Comparison of ENCODE assay signal across 5 fruit fly cellular contexts in the genomic region with DNA sequence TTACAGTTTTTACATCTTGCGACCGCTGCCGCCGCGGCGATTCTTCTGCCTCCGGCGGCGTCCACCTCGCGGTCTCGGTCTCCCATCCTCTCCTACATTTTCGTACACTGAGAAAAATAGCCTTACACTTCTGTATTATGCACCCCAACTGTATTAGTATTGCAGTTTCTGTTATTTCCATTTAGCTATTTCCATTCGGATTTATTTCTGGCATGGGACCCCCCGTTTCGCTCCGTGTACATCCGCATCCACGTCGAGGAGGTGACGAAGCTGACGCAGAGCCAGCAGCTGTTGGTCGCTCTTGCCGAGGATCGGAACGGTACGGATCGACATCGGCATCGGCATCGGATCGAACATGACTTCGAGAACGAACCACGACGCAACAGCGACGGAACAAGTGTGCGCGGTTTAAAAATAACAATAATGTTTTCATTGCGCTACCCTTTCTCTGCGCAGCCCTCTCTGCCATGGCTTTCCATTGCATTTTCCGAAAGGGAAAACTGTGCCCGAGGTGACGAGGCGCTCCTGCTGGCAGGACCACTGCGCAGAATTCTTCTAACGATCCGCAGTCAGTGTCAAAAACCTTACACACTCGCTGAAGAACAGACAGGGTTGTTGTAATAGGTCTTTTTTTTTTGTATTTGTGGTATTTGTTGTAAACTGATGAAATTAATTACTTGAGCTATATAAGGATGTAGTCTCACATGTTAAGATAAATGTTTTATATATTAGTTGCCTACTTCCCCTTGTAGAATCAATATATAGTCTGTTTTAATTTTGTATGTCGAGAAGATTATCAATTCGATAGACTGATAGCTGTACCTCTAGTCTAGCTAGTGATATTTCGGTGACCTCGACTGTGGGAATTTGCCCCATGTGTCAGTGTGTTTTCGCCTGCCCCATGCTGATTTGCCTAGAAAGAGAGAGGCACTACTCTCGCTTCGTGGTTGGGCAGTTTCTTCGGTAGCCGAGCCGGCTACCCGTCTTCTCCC.
TF ChIP-seq lines count a peak whose summit lies in the region.

No protein-coding gene starts in this region.

- TF ChIP-seq CTCF in whole organism, embryonic (GFP tag; optimal IDR thresholded peaks at IDR 0.05; lab: Kevin White, UChicago): peak; percentile 8

TF ChIP-seq in whole organism, adult, 20 proteins besides CTCF, POLR2A, EP300 and RAD21:
- TF ChIP-seq Mnt (GFP tag; optimal IDR thresholded peaks at IDR 0.05; lab: Kevin White, UChicago): peak; percentile 10
- TF ChIP-seq CG7045 (GFP tag; optimal IDR thresholded peaks at IDR 0.05; lab: Kevin White, UChicago): peak; percentile 40
- TF ChIP-seq CG11617 (GFP tag; optimal IDR thresholded peaks at IDR 0.05; lab: Kevin White, UChicago): no peak
- no peak for TF ChIP-seq cnc (optimal IDR thresholded peaks at IDR 0.05; lab: Kevin White, UChicago)
- TF ChIP-seq Hr96 (GFP tag; optimal IDR thresholded peaks at IDR 0.05; lab: Kevin White, UChicago): peak; percentile 66
- TF ChIP-seq bab1 (GFP tag; optimal IDR thresholded peaks at IDR 0.05; lab: Kevin White, UChicago): no peak
- TF ChIP-seq CG33017 (tag; optimal IDR thresholded peaks at IDR 0.05; lab: Kevin White, UChicago): peak; percentile 44
- TF ChIP-seq CG14711 (tag; optimal IDR thresholded peaks at IDR 0.05; lab: Kevin White, UChicago): peak; percentile 28
- TF ChIP-seq Clk (GFP tag; optimal IDR thresholded peaks at IDR 0.05; lab: Kevin White, UChicago): peak; percentile 4
- no peak for TF ChIP-seq ovo (GFP tag; optimal IDR thresholded peaks at IDR 0.05; lab: Kevin White, UChicago)
- TF ChIP-seq CG1620 (GFP tag; optimal IDR thresholded peaks at IDR 0.05; lab: Kevin White, UChicago): peak; percentile 35
- TF ChIP-seq toe (GFP tag; optimal IDR thresholded peaks at IDR 0.05; lab: Kevin White, UChicago): peak; percentile 60
- no peak for TF ChIP-seq Crg-1 (GFP tag; optimal IDR thresholded peaks at IDR 0.05; lab: Kevin White, UChicago)
- TF ChIP-seq pad (GFP tag; optimal IDR thresholded peaks at IDR 0.05; lab: Kevin White, UChicago): peak; percentile 19
- no peak for TF ChIP-seq CG12768 (GFP tag; optimal IDR thresholded peaks at IDR 0.05; lab: Kevin White, UChicago)
- TF ChIP-seq CG7101 (tag; optimal IDR thresholded peaks at IDR 0.05; lab: Kevin White, UChicago): peak; percentile 66

TF ChIP-seq in whole organism, embryonic, 481 proteins besides CTCF, POLR2A, EP300 and RAD21 (continues in another document):
- TF ChIP-seq CG5245 (GFP tag; optimal IDR thresholded peaks at IDR 0.05; lab: Kevin White, UChicago) (peak; percentile 87), br (optimal IDR thresholded peaks at IDR 0.05; lab: Kevin White, UChicago) (no peak), crp (GFP tag; optimal IDR thresholded peaks at IDR 0.05; lab: Kevin White, UChicago) (peak in 1 of 2 experiments; percentile 59), CG31441 (GFP tag; IDR thresholded peaks at IDR 0.05; lab: Robert Waterston, UW) (peak; percentile 82), Pdp1 (GFP tag; optimal IDR thresholded peaks at IDR 0.05; lab: Kevin White, UChicago) (peak; percentile 87 to 92), Nf-YB (GFP tag; optimal IDR thresholded peaks at IDR 0.05; lab: Kevin White, UChicago) (peak; percentile 48), oc (tag; optimal IDR thresholded peaks at IDR 0.05; lab: Kevin White, UChicago) (peak; percentile 83), CG9215 (GFP tag; IDR thresholded peaks at IDR 0.05; lab: Robert Waterston, UW) (peak; percentile 87), CG7745 (tag; optimal IDR thresholded peaks at IDR 0.05; lab: Kevin White, UChicago) (peak; percentile 40), CG34422 (GFP tag; IDR thresholded peaks at IDR 0.05; lab: Robert Waterston, UW) (peak; percentile 91), E2f2 (GFP tag; IDR thresholded peaks at IDR 0.05; lab: Robert Waterston, UW) (peak; percentile 68), bbx (GFP tag; IDR thresholded peaks at IDR 0.05; lab: Robert Waterston, UW; ENCODE audit: partially characterized antibody) (0 out of 2 replicates have a peak, but pooled peaks have one; percentile 9), ro (GFP tag; IDR thresholded peaks at IDR 0.05; lab: Robert Waterston, UW) (peak; percentile 79), Gug (GFP tag; IDR thresholded peaks at IDR 0.05; lab: Robert Waterston, UW) (peak; percentile 95), fd96Cb (tag; optimal IDR thresholded peaks at IDR 0.05; lab: Kevin White, UChicago) (peak; percentile 88)

TF ChIP-seq in whole organism, prepupa, 60 proteins besides CTCF, POLR2A, EP300 and RAD21 (continues in another document):
- TF ChIP-seq CG34406 (GFP tag; optimal IDR thresholded peaks at IDR 0.05; lab: Kevin White, UChicago): peak; percentile 80
- TF ChIP-seq CG3919 (GFP tag; optimal IDR thresholded peaks at IDR 0.05; lab: Kevin White, UChicago): peak; percentile 93
- peak; percentile 96 for TF ChIP-seq Eip78C (GFP tag; lab: Kevin White, UChicago)
- TF ChIP-seq Sox14 (GFP tag; optimal IDR thresholded peaks at IDR 0.05; lab: Kevin White, UChicago): peak; percentile 90
- TF ChIP-seq esn (GFP tag; optimal IDR thresholded peaks at IDR 0.05; lab: Kevin White, UChicago): peak; percentile 67
- peak; percentile 76 for TF ChIP-seq topi (GFP tag; optimal IDR thresholded peaks at IDR 0.05; lab: Kevin White, UChicago)
- TF ChIP-seq CG3032 (tag; optimal IDR thresholded peaks at IDR 0.05; lab: Kevin White, UChicago): peak; percentile 80
- peak; percentile 87 for TF ChIP-seq CG11294 (GFP tag; IDR thresholded peaks at IDR 0.05; lab: Robert Waterston, UW)
- no peak for TF ChIP-seq svp (GFP tag; lab: Kevin White, UChicago)
- TF ChIP-seq CG32006 (GFP tag; optimal IDR thresholded peaks at IDR 0.05; lab: Kevin White, UChicago): peak; percentile 79
- TF ChIP-seq CG10631 (GFP tag; optimal IDR thresholded peaks at IDR 0.05; lab: Kevin White, UChicago): peak; percentile 90
- TF ChIP-seq Ets21C (GFP tag; optimal IDR thresholded peaks at IDR 0.05; lab: Kevin White, UChicago): no peak
- no peak for TF ChIP-seq vri (GFP tag; optimal IDR thresholded peaks at IDR 0.05; lab: Kevin White, UChicago)
- TF ChIP-seq CG9139 (GFP tag; optimal IDR thresholded peaks at IDR 0.05; lab: Kevin White, UChicago): peak; percentile 84
- peak; percentile 77 for TF ChIP-seq Hr39 (GFP tag; optimal IDR thresholded peaks at IDR 0.05; lab: Kevin White, UChicago)
- peak; percentile 85 for TF ChIP-seq fd59A (GFP tag; optimal IDR thresholded peaks at IDR 0.05; lab: Kevin White, UChicago)
- TF ChIP-seq Lpt (GFP tag; optimal IDR thresholded peaks at IDR 0.05; lab: Kevin White, UChicago): peak; percentile 69

TF ChIP-seq in whole organism, pupa, 21 proteins besides CTCF, POLR2A, EP300 and RAD21 (continues in another document):
- peak; percentile 88 for TF ChIP-seq rn (GFP tag; IDR thresholded peaks at IDR 0.05; lab: Robert Waterston, UW)
- TF ChIP-seq fd96Ca (GFP tag; IDR thresholded peaks at IDR 0.05; lab: Robert Waterston, UW): peak; percentile 94
- peak; percentile 87 for TF ChIP-seq CG17806 (tag; optimal IDR thresholded peaks at IDR 0.05; lab: Kevin White, UChicago)
- TF ChIP-seq gl (tag; optimal IDR thresholded peaks at IDR 0.05; lab: Kevin White, UChicago): peak; percentile 75
- TF ChIP-seq CG8159 (tag; optimal IDR thresholded peaks at IDR 0.05; lab: Kevin White, UChicago): peak; percentile 85
- TF ChIP-seq Pif1A (GFP tag; optimal IDR thresholded peaks at IDR 0.05; lab: Kevin White, UChicago): peak; percentile 88
- no peak for TF ChIP-seq Snoo (tag; optimal IDR thresholded peaks at IDR 0.05; lab: Kevin White, UChicago)
- peak; percentile 86 for TF ChIP-seq CG14655 (GFP tag; optimal IDR thresholded peaks at IDR 0.05; lab: Kevin White, UChicago)
- peak; percentile 84 for TF ChIP-seq CG34367 (tag; optimal IDR thresholded peaks at IDR 0.05; lab: Kevin White, UChicago)
- peak; percentile 82 for TF ChIP-seq CG9948 (tag; optimal IDR thresholded peaks at IDR 0.05; lab: Kevin White, UChicago)
- peak; percentile 89 for TF ChIP-seq Pif1B (GFP tag; optimal IDR thresholded peaks at IDR 0.05; lab: Kevin White, UChicago)
- TF ChIP-seq CG13204 (GFP tag; optimal IDR thresholded peaks at IDR 0.05; lab: Kevin White, UChicago): peak; percentile 92
- peak; percentile 86 for TF ChIP-seq CG8301 (tag; optimal IDR thresholded peaks at IDR 0.05; lab: Kevin White, UChicago)
- TF ChIP-seq CG15710 (tag; optimal IDR thresholded peaks at IDR 0.05; lab: Kevin White, UChicago): peak; percentile 87
- peak; percentile 95 for TF ChIP-seq Ets98B (GFP tag; IDR thresholded peaks at IDR 0.05; lab: Robert Waterston, UW)
- TF ChIP-seq CG12605 (GFP tag; IDR thresholded peaks at IDR 0.05; lab: Robert Waterston, UW): peak; percentile 89
- peak; percentile 59 for TF ChIP-seq CG10348 (GFP tag; IDR thresholded peaks at IDR 0.05; lab: Robert Waterston, UW)
- no peak for TF ChIP-seq D1 (tag; optimal IDR thresholded peaks at IDR 0.05; lab: Kevin White, UChicago)

TF ChIP-seq in whole organism, wandering third instar larva, 38 proteins besides CTCF, POLR2A, EP300 and RAD21 (continues in another document):
- no peak for TF ChIP-seq pan (optimal IDR thresholded peaks at IDR 0.05; lab: Kevin White, UChicago)
- no peak for TF ChIP-seq woc (GFP tag; optimal IDR thresholded peaks at IDR 0.05; lab: Kevin White, UChicago)
- no peak for TF ChIP-seq jim (GFP tag; optimal IDR thresholded peaks at IDR 0.05; lab: Kevin White, UChicago)
- no peak for TF ChIP-seq Abd-B (GFP tag; optimal IDR thresholded peaks at IDR 0.05; lab: Kevin White, UChicago)
- TF ChIP-seq Hnf4 (GFP tag; optimal IDR thresholded peaks at IDR 0.05; lab: Kevin White, UChicago): no peak
- no peak for TF ChIP-seq lola (GFP tag; optimal IDR thresholded peaks at IDR 0.05; lab: Kevin White, UChicago)
- peak in 1 of 2 experiments; percentile 53 for TF ChIP-seq foxo (GFP tag; optimal IDR thresholded peaks at IDR 0.05; lab: Kevin White, UChicago)
- TF ChIP-seq Vsx2 (GFP tag; optimal IDR thresholded peaks at IDR 0.05; lab: Kevin White, UChicago; ENCODE audit: partially characterized antibody): no peak
- no peak for TF ChIP-seq Hr83 (GFP tag; optimal IDR thresholded peaks at IDR 0.05; lab: Kevin White, UChicago; ENCODE audit: poor library complexity, severe bottlenecking)
- TF ChIP-seq CrebA (GFP tag; optimal IDR thresholded peaks at IDR 0.05; lab: Kevin White, UChicago; ENCODE audit: borderline replicate concordance): no peak
- no peak for TF ChIP-seq dsf (GFP tag; optimal IDR thresholded peaks at IDR 0.05; lab: Kevin White, UChicago; ENCODE audit: borderline replicate concordance)
- TF ChIP-seq Hr78 (GFP tag; optimal IDR thresholded peaks at IDR 0.05; lab: Kevin White, UChicago): no peak
- no peak for TF ChIP-seq Jra (GFP tag; optimal IDR thresholded peaks at IDR 0.05; lab: Kevin White, UChicago)
- peak; percentile 55 for TF ChIP-seq rgr (GFP tag; optimal IDR thresholded peaks at IDR 0.05; lab: Kevin White, UChicago)
- TF ChIP-seq h (GFP tag; optimal IDR thresholded peaks at IDR 0.05; lab: Kevin White, UChicago): peak; percentile 60
- TF ChIP-seq usp (GFP tag; optimal IDR thresholded peaks at IDR 0.05; lab: Kevin White, UChicago): no peak
- no peak for TF ChIP-seq Dfd (GFP tag; optimal IDR thresholded peaks at IDR 0.05; lab: Kevin White, UChicago)
- no peak for TF ChIP-seq Myc (optimal IDR thresholded peaks at IDR 0.05; lab: Kevin White, UChicago)
- peak; percentile 22 for TF ChIP-seq Sp1 (GFP tag; optimal IDR thresholded peaks at IDR 0.05; lab: Kevin White, UChicago)
